Worm (Caenorhabditis elegans) whole organism, young adult: ENCODE data around the gene pycr-4.

Source experiments
- hlh-26 ChIP-seq: fragments of 200-800 bp; sonication (Bioruptor generic); conservative IDR thresholded peaks from 2 replicates; pipeline ENCODE4 v1.3.6; 2022; ENCODE audit warnings: missing genetic modification reagents, missing genetic modification characterization, missing compliant biosample characterization
- lin-54 ChIP-seq: fragments of 200-800 bp; sonication (Bioruptor generic); optimal IDR thresholded peaks from 2 replicates; lab custom pipeline; 2018; ENCODE audit warnings: mild to moderate bottlenecking, missing genetic modification characterization, missing compliant biosample characterization
- pha-4 ChIP-seq: fragments of 150-350 bp; sonication (generic microtip); optimal IDR thresholded peaks from 2 replicates; lab custom pipeline; 2014; ENCODE audit warnings: missing biosample characterization, missing genetic modification reagents, missing genetic modification characterization
- ztf-6 ChIP-seq: fragments of 200-800 bp; sonication (Bioruptor generic); IDR thresholded peaks from 2 replicates; pipeline ENCODE4 v1.3.6; 2022; ENCODE audit warnings: missing genetic modification reagents, missing genetic modification characterization, missing compliant biosample characterization

- no peak for TF ChIP-seq pha-4 (tag; lab: Kevin White, UChicago)
- TF ChIP-seq ztf-6 (GFP tag; lab: Robert Waterston, UW), result no peak
- no peak for TF ChIP-seq lin-54 (GFP tag; lab: Kevin White, UChicago)
- TF ChIP-seq hlh-26, result no peak
These were observed 20.1 kb upstream of the pycr-4 start for ce11 chrIV:7497205-7497604.
